Fruit fly (Drosophila melanogaster) whole organism: ENCODE data around the gene CG4133.

Experiments used
- CG8478 ChIP-seq: fragments of >200 bp; optimal IDR thresholded peaks from 2 replicates; lab custom pipeline; 2018; ENCODE audit warnings: inconsistent platforms
- pan ChIP-seq: fragments of >200 bp; optimal IDR thresholded peaks from 2 replicates; lab custom pipeline; 2017
- usp ChIP-seq: fragments of >200 bp; optimal IDR thresholded peaks from 2 replicates; lab custom pipeline; 2017; ENCODE audit warnings: missing biosample characterization, missing genetic modification characterization, mixed read lengths

DNA sequence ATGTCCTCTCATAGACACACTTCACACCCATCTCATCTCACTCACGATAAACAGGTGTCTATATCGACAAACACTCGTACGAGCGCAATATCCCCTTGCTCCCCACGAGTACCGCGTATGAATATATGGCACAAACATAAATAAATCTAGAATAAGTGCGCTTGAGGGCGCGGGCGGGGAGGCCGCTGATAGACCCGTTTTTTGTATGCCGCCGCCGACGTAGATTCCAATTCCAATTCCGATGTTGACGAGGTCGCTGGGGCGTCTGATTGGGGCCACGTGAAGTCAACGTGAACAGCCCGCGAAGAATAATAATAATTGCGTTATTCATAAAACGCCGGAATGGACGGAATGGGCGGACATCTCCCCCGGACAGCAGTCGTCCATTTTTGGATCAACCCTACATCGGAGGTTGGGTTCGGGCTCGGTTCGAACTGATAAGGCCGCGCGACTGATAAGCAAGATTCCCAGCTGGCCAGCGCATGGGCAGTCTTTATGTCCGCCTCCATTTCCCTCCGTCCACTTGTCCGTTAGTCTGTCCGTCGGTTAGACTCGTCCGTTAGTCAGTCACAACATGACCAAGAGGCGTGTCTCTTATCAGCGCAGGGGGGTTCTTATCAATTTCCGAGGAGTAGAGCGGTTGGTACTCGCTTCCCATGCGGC lies 29.1 kb downstream of the CG4133 start:
- TF ChIP-seq CG8478 (lab: Kevin White, UChicago): no peak
- no peak for TF ChIP-seq usp
- no peak for TF ChIP-seq pan
